Worm (Caenorhabditis elegans) whole organism, late embryonic: ENCODE data around the gene rps-1.

Experiments
- ets-4 ChIP-seq: sonication (generic microtip); optimal IDR thresholded peaks from 2 replicates; lab custom pipeline; 2016; ENCODE audit warnings: missing genetic modification characterization, missing compliant biosample characterization
- nhr-11 ChIP-seq: fragments of 150-350 bp; optimal IDR thresholded peaks from 2 replicates; lab custom pipeline; 2014; ENCODE audit warnings: missing biosample characterization, missing genetic modification characterization
- nhr-232 ChIP-seq: sonication (generic microtip); optimal IDR thresholded peaks from 2 replicates; lab custom pipeline; 2016; ENCODE audit warnings: missing genetic modification characterization, missing compliant biosample characterization
- ztf-16 ChIP-seq: sonication (generic microtip); optimal IDR thresholded peaks from 2 replicates; lab custom pipeline; 2017; ENCODE audit warnings: missing genetic modification characterization, missing compliant biosample characterization

DNA sequence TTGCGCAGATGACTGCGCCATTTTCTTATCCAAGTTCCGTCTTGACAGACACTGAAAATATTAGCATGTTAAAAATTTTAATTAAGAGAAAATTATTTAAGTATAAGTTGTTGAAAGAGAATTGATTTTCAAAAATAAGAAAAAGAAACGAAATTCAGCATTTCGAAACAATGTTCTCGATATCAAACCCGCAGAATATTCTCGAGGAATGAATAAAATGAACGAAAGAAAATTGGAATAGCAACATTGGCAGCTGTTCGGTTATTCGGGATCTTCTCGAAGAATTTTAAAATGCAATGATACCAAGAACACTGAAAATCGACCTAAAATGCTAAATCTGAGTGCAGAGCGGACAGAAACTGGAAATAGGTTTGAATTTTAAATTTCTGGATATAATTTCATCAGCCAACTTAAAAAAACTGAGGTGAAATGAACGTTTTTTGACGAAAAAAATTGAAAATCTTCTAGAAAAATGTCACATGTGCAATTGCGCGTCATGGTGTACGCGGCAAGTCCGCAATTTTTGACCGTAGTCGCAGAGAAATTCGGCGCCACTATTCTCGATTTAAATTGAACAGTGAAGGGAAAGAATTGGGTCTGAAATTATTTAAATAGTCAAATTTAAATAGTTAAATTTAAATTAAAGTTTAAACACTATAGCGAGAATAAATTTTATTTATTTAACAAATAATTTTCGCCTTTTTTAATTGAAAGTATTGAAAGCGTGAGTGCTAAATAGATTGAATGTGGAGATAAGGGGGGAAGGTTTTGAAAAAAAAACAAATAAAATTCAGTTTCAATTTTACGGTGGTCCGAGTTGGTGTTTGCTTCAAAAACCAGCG is 32.6 kb downstream of the rps-1 start, which contains the start of the genes cct-5 and F25F2.1:
- TF ChIP-seq nhr-232 (tag; lab: Kevin White, UChicago) (no peak), ztf-16 (no peak), ets-4 (tag; lab: Kevin White, UChicago) (no peak), nhr-11 (tag; lab: Kevin White, UChicago) (no peak)
